Worm (Caenorhabditis elegans): ENCODE results near the gene cyn-2.

The cyn-2 gene

DNA sequence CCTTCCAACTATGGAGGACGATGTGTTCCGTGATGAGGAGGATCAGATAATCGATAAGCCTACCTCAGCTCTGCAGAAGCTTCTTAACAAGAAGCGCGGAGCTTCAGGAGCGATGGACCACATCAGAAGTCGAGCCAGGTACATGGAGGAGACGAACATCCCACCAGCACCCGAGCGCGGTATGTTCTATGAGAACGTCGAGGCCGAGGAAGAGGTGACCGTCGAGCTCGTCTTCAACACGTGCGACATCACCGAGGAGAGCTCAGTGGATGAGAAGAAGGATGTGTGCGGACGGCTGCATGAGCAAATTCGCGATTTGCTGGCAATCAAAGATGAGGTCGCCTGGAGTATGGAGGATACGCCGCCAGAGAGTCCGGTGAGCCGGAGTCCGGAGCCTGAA lies 40.5 kb upstream of the cyn-2 start:
- TF ChIP-seq F22D6.2 (tag; optimal IDR thresholded peaks at IDR 0.05) (no peak), madf-6 (GFP tag; IDR thresholded peaks at IDR 0.05) (no peak), aptf-3 (GFP tag; IDR thresholded peaks at IDR 0.05) (no peak), akir-1 (GFP tag; optimal IDR thresholded peaks at IDR 0.05) (no peak)

DNA sequence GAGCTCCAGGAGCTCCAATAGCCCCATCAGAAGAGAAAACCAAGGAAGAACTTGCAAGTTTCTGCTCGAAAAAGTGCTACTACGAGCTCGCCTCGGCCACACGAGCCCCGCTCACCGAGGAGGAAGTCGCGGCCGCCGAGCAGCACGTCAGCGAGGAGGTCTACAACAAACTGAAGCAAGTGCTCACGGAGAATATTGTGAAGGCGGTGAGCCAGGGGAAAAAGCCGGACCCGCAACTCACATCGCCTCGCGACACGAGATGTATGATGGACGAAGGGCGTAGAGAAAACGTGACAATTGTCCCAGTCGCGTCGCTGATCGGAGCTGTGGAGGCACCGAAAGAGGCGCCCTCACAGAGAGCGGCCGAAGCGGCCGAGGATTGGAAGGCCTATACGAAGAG lies 39.8 kb upstream of the cyn-2 start:
- TF ChIP-seq F39B2.1 (GFP tag; IDR thresholded peaks at IDR 0.05) (no peak), repo-1 (tag; optimal IDR thresholded peaks at IDR 0.05) (no peak), F49E8.2 (tag; optimal IDR thresholded peaks at IDR 0.05; ENCODE audit: insufficient read depth) (no peak), rec-8 (tag; optimal IDR thresholded peaks at IDR 0.05) (no peak), hmg-20 (GFP tag; IDR thresholded peaks at IDR 0.05) (no peak), lir-1 (GFP tag; conservative IDR thresholded peaks at IDR 0.05) (no peak), gei-17 (GFP tag; optimal IDR thresholded peaks at IDR 0.05) (no peak), lin-54 (GFP tag; optimal IDR thresholded peaks at IDR 0.05) (no peak), aptf-2 (GFP tag; conservative IDR thresholded peaks at IDR 0.05) (no peak), egrh-3 (GFP tag; IDR thresholded peaks at IDR 0.05) (peak; percentile 5; the same call in 1 of the 2 replicates), cebp-1 (GFP tag; IDR thresholded peaks at IDR 0.05) (no peak), cebp-1 (tag; optimal IDR thresholded peaks at IDR 0.05) (no peak), dox-1 (GFP tag; IDR thresholded peaks at IDR 0.05) (0 out of 2 replicates have a peak, but pooled peaks have one; percentile 6), chd-7 (tag; optimal IDR thresholded peaks at IDR 0.05) (no peak), K11D2.4 (GFP tag; IDR thresholded peaks at IDR 0.05) (no peak), zfh-2 (GFP tag; conservative IDR thresholded peaks at IDR 0.05) (peak; percentile 51), lin-35 (GFP tag; optimal IDR thresholded peaks at IDR 0.05) (no peak)

DNA sequence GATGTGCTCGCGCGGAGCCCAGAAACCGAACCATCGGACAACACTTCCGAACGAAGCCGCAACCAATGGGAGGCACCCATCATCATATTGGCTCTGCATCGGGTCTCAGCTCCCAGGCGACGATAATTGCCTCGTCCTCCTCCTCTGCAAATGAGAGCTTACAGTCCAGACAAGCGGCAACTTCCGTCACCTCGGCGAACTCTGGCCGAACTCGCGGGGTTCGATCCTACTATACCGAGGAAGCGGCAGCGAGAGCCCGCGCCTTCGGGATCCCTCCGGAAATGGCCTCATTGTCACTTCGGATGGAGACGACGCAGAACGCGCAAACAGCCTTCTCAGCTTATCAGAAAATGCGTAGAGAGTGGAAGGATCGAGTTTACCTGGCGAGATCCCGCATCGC lies 37.5 kb upstream of the cyn-2 start:
- no peak for TF ChIP-seq F39B2.1 (GFP tag; IDR thresholded peaks at IDR 0.05)
- TF ChIP-seq B0035.1 (tag; optimal IDR thresholded peaks at IDR 0.05) = no peak
- TF ChIP-seq ceh-58 (GFP tag; IDR thresholded peaks at IDR 0.05) = no peak
- TF ChIP-seq tbp1 (GFP tag; optimal IDR thresholded peaks at IDR 0.05) = no peak
- TF ChIP-seq zfh-2 (GFP tag; conservative IDR thresholded peaks at IDR 0.05) = peak; percentile 88
- TF ChIP-seq Y79H2A.3 (GFP tag; conservative IDR thresholded peaks at IDR 0.05) = no peak
- TF ChIP-seq hsf-1 (GFP tag; IDR thresholded peaks at IDR 0.05) = 0 out of 2 replicates have a peak, but pooled peaks have one; percentile 18
- no peak for TF ChIP-seq F57A8.1 (GFP tag; optimal IDR thresholded peaks at IDR 0.05)
- no peak for TF ChIP-seq sea-2 (GFP tag; IDR thresholded peaks at IDR 0.05)
- TF ChIP-seq lag-1 (GFP tag; IDR thresholded peaks at IDR 0.05) = no peak
- TF ChIP-seq egl-44 (GFP tag; IDR thresholded peaks at IDR 0.05) = 0 out of 2 replicates have a peak, but pooled peaks have one; percentile 17
- TF ChIP-seq mcd-1 (GFP tag; IDR thresholded peaks at IDR 0.05) = no peak
- TF ChIP-seq egrh-3 (GFP tag; IDR thresholded peaks at IDR 0.05) = peak; percentile 28; the same call in 1 of the 2 replicates
- TF ChIP-seq sptf-2 (GFP tag; optimal IDR thresholded peaks at IDR 0.05) = no peak

DNA sequence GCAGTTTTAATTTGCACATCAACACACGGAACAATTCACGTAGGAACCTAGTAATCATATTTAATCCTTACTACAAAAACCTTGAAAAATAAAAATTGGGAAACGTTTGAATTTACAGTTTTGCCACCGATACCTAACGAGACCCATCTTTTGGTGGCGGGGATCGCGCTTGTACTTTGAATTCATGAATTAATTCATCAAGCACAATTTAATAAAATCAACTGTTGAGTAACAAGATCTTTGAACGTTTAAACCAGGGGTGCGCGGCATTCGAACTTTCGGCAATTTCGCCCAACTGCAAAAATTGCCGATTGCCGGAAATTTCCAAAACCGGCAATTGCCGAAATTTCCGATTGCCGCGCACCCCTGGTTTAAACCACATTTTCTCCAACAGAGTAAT lies 35.8 kb upstream of the cyn-2 start:
- TF ChIP-seq ztf-22 (GFP tag; optimal IDR thresholded peaks at IDR 0.05) = no peak
- TF ChIP-seq Y53G8AR.9 (GFP tag; conservative IDR thresholded peaks at IDR 0.05) = 0 out of 2 replicates have a peak, but pooled peaks have one; percentile 48
- TF ChIP-seq zim-3 (tag; optimal IDR thresholded peaks at IDR 0.05) = peak; percentile 65
- TF ChIP-seq egrh-3 (GFP tag; IDR thresholded peaks at IDR 0.05) = no peak
- TF ChIP-seq nfya-2 (GFP tag; IDR thresholded peaks at IDR 0.05) = no peak
- TF ChIP-seq rcor-1 (GFP tag; IDR thresholded peaks at IDR 0.05) = no peak
- TF ChIP-seq him-1 (tag; optimal IDR thresholded peaks at IDR 0.05) = peak; percentile 67
- 0 out of 2 replicates have a peak, but pooled peaks have one; percentile 18 for TF ChIP-seq B0336.3 (GFP tag; IDR thresholded peaks at IDR 0.05)
- no peak for TF ChIP-seq aptf-2 (GFP tag; conservative IDR thresholded peaks at IDR 0.05)
